Fruit fly (Drosophila melanogaster): ENCODE results near the gene nmd.

dm6 chr2L:10276436-10276835 lies 27.3 kb downstream of the nmd start:
- no peak for TF ChIP-seq CG8478 (optimal IDR thresholded peaks at IDR 0.05)
- no peak for TF ChIP-seq CTCF (optimal IDR thresholded peaks at IDR 0.05)

Measured in S2 (cell line).